Fruit fly (Drosophila melanogaster) whole organism, embryonic: ENCODE measurements around the gene Frmd5.

ENCODE experiments used
- CG12659 ChIP-seq: fragments of 200-800 bp; sonication (Bioruptor generic); optimal IDR thresholded peaks from 3 replicates; lab custom pipeline; 2017; ENCODE audit warnings: mild to moderate bottlenecking, missing biosample characterization, missing genetic modification reagents, missing genetic modification characterization
- CG4424 ChIP-seq: fragments of 200-800 bp; sonication (Bioruptor generic); optimal IDR thresholded peaks from 3 replicates; lab custom pipeline; 2016; ENCODE audit warnings: missing biosample characterization, missing genetic modification characterization
- D19A ChIP-seq: fragments of 200-800 bp; optimal IDR thresholded peaks from 3 replicates; lab custom pipeline; 2019; ENCODE audit warnings: missing biosample characterization, mild to moderate bottlenecking, missing genetic modification characterization, moderate library complexity
- Doc3 ChIP-seq: fragments of 200-800 bp; sonication (Bioruptor generic); IDR thresholded peaks from 3 replicates; pipeline ENCODE4 v1.3.6; 2022; ENCODE audit warnings: missing biosample characterization, missing genetic modification characterization; ENCODE audit not compliant: partially characterized antibody
- Myb ChIP-seq: fragments of 200-800 bp; sonication (Bioruptor generic); optimal IDR thresholded peaks from 2 replicates; lab custom pipeline; 2016; ENCODE audit warnings: missing biosample characterization, missing genetic modification characterization
- Nf-YB ChIP-seq: fragments of 200-800 bp; sonication (Bioruptor generic); optimal IDR thresholded peaks from 3 replicates; lab custom pipeline; 2019; ENCODE audit warnings: missing biosample characterization, mild to moderate bottlenecking, missing genetic modification characterization, moderate library complexity
- Rx ChIP-seq: fragments of 200-800 bp; sonication (Bioruptor generic); IDR thresholded peaks from 2 replicates; pipeline ENCODE4 v1.3.6; 2022; ENCODE audit warnings: missing biosample characterization, missing genetic modification characterization
- grau ChIP-seq: fragments of 200-800 bp; optimal IDR thresholded peaks from 3 replicates; lab custom pipeline; 2019; ENCODE audit warnings: missing biosample characterization, mild to moderate bottlenecking, missing genetic modification characterization, moderate library complexity
- gt ChIP-seq: fragments of 200-800 bp; sonication (Bioruptor generic); IDR thresholded peaks from 2 replicates; pipeline ENCODE4 v1.3.6; 2022; ENCODE audit warnings: missing biosample characterization, missing genetic modification characterization

dm6 chr2L:10299077-10299809 lies 45.0 kb upstream of the Frmd5 start:
- TF ChIP-seq Doc3: no peak
- TF ChIP-seq grau (tag; lab: Kevin White, UChicago): peak; percentile 36
- TF ChIP-seq D19A: peak; percentile 90
- TF ChIP-seq Myb (GFP tag; lab: Kevin White, UChicago): no peak
- TF ChIP-seq Rx: no peak
- no peak for TF ChIP-seq gt (GFP tag; lab: Robert Waterston, UW)
- TF ChIP-seq CG4424: no peak
- TF ChIP-seq CG12659 (GFP tag; lab: Kevin White, UChicago): no peak
- no peak for TF ChIP-seq Nf-YB (GFP tag; lab: Kevin White, UChicago)
